Worm (Caenorhabditis elegans) whole organism, L1 larva: ENCODE data around the gene K08B5.2.

Source experiments
- C16A3.4 ChIP-seq: fragments of 150-350 bp; optimal IDR thresholded peaks from 2 replicates; lab custom pipeline; 2014; ENCODE audit warnings: missing biosample characterization, missing genetic modification characterization
- aha-1 ChIP-seq: fragments of 150-350 bp; optimal IDR thresholded peaks from 2 replicates; lab custom pipeline; 2014; ENCODE audit warnings: missing biosample characterization, missing genetic modification characterization
- alr-1 ChIP-seq: fragments of 200-800 bp; sonication (Bioruptor generic); optimal IDR thresholded peaks from 2 replicates; lab custom pipeline; 2018; ENCODE audit warnings: borderline replicate concordance, mild to moderate bottlenecking, missing genetic modification characterization, missing compliant biosample characterization
- ceh-82 ChIP-seq, 3 experiments: fragments of 150-350 bp in 1 of 3; sonication (generic microtip) in 2 of 3; optimal IDR thresholded peaks; 2 replicates each; lab custom pipeline; 2014 to 2017; ENCODE audit warnings: missing biosample characterization in 3 of 3, missing genetic modification characterization in 3 of 3
- ceh-88 ChIP-seq: fragments of 200-800 bp; sonication (Bioruptor generic); IDR thresholded peaks from 2 replicates; pipeline ENCODE4 v1.3.6; 2022; ENCODE audit warnings: missing genetic modification characterization, missing compliant biosample characterization
- ceh-90 ChIP-seq: sonication (generic microtip); optimal IDR thresholded peaks from 2 replicates; lab custom pipeline; 2016; ENCODE audit warnings: missing genetic modification characterization, missing compliant biosample characterization
- dpl-1 ChIP-seq, 3 experiments: fragments of 150-350 bp in 2 of 3; sonication (generic microtip) in 1 of 3; optimal IDR thresholded peaks; 2 replicates each; lab custom pipeline; 2014 to 2017; ENCODE audit warnings: missing biosample characterization in 3 of 3, missing genetic modification characterization in 3 of 3, missing genetic modification reagents in 3 of 3
- efl-1 ChIP-seq, 4 experiments: fragments of 150-350 bp; optimal IDR thresholded peaks in 3 of 4; peaks in 1 of 4; 1 replicate in 1 of 4; 2 replicates in 3 of 4; lab custom pipeline; 2014; ENCODE audit warnings: missing biosample characterization in 2 of 4, missing genetic modification characterization in 2 of 4, missing genetic modification reagents in 2 of 4
- egl-13 ChIP-seq: sonication (generic microtip); optimal IDR thresholded peaks from 2 replicates; lab custom pipeline; 2016; ENCODE audit warnings: missing genotype, missing genetic modification reagents, missing genetic modification characterization, missing compliant biosample characterization
- elt-2 ChIP-seq: sonication (generic microtip); optimal IDR thresholded peaks from 2 replicates; lab custom pipeline; 2016; ENCODE audit warnings: missing genetic modification characterization, mild to moderate bottlenecking, inconsistent platforms, missing compliant biosample characterization, missing genetic modification reagents
- ets-5 ChIP-seq: fragments of 200-800 bp; sonication (Bioruptor generic); IDR thresholded peaks from 2 replicates; pipeline ENCODE4 v1.3.6; 2022; ENCODE audit warnings: missing genetic modification characterization, missing compliant biosample characterization
- fkh-10 ChIP-seq: sonication (generic microtip); optimal IDR thresholded peaks from 2 replicates; lab custom pipeline; 2017; ENCODE audit warnings: missing biosample characterization, missing genetic modification reagents, missing genetic modification characterization
- fkh-8 ChIP-seq: sonication (generic microtip); optimal IDR thresholded peaks from 2 replicates; lab custom pipeline; 2016; ENCODE audit warnings: mild to moderate bottlenecking, missing genetic modification characterization, missing compliant biosample characterization
- hlh-17 ChIP-seq: fragments of 200-800 bp; sonication (Bioruptor generic); optimal IDR thresholded peaks from 2 replicates; lab custom pipeline; 2018; ENCODE audit warnings: missing genetic modification characterization, mild to moderate bottlenecking, missing compliant biosample characterization, moderate library complexity, borderline replicate concordance
- hlh-4 ChIP-seq: sonication (generic microtip); optimal IDR thresholded peaks from 2 replicates; lab custom pipeline; 2016; ENCODE audit warnings: mild to moderate bottlenecking, missing genetic modification characterization, missing compliant biosample characterization
- hpl-2 ChIP-seq: fragments of 150-350 bp; optimal IDR thresholded peaks from 2 replicates; lab custom pipeline; 2014; ENCODE audit warnings: missing biosample characterization, missing genetic modification reagents, missing genetic modification characterization
- isw-1 ChIP-seq: fragments of 200-800 bp; sonication (Bioruptor generic); IDR thresholded peaks from 2 replicates; pipeline ENCODE4 v1.3.6; 2022; ENCODE audit warnings: missing genetic modification characterization, missing compliant biosample characterization
- jun-1 ChIP-seq: fragments of 150-350 bp; optimal IDR thresholded peaks from 2 replicates; lab custom pipeline; 2014; ENCODE audit warnings: missing biosample characterization, missing genetic modification reagents, missing genetic modification characterization
- lin-13 ChIP-seq: fragments of 150-350 bp; optimal IDR thresholded peaks from 2 replicates; lab custom pipeline; 2014; ENCODE audit warnings: missing biosample characterization, missing genetic modification reagents, missing genetic modification characterization
- lin-14 ChIP-seq: fragments of 200-800 bp; sonication (Bioruptor generic); optimal IDR thresholded peaks from 2 replicates; lab custom pipeline; 2018; ENCODE audit warnings: mild to moderate bottlenecking, missing genetic modification characterization, moderate library complexity, missing compliant biosample characterization
- lin-15B ChIP-seq: fragments of 150-350 bp; sonication (generic microtip); optimal IDR thresholded peaks from 3 replicates; lab custom pipeline; 2014; ENCODE audit warnings: missing biosample characterization, missing genetic modification characterization
- lin-35 ChIP-seq, 2 experiments: fragments of 150-350 bp; optimal IDR thresholded peaks; 2 replicates each; lab custom pipeline; 2014; ENCODE audit warnings: missing biosample characterization in 2 of 2, missing genetic modification characterization in 2 of 2, missing genetic modification reagents in 2 of 2
- lir-3 ChIP-seq: sonication (generic microtip); optimal IDR thresholded peaks from 2 replicates; lab custom pipeline; 2016; ENCODE audit warnings: mild to moderate bottlenecking, missing genetic modification characterization, moderate library complexity, missing compliant biosample characterization; ENCODE audit not compliant: poor library complexity
- mdl-1 ChIP-seq, 2 experiments: fragments of 150-350 bp; optimal IDR thresholded peaks; 2 replicates each; lab custom pipeline; 2014 to 2017; ENCODE audit warnings: missing biosample characterization in 2 of 2, missing genetic modification characterization in 2 of 2, inconsistent platforms in 1 of 2
- mef-2 ChIP-seq: fragments of 150-350 bp; optimal IDR thresholded peaks from 2 replicates; lab custom pipeline; 2014; ENCODE audit warnings: missing biosample characterization, missing genetic modification characterization
- nhr-19 ChIP-seq: fragments of 200-800 bp; sonication (Bioruptor generic); conservative IDR thresholded peaks from 2 replicates; pipeline ENCODE4 v1.3.6; 2022; ENCODE audit warnings: missing genetic modification characterization, missing compliant biosample characterization
- nhr-20 ChIP-seq: sonication (generic microtip); optimal IDR thresholded peaks from 2 replicates; lab custom pipeline; 2016; ENCODE audit warnings: mild to moderate bottlenecking, missing genetic modification characterization, missing compliant biosample characterization
- nhr-237 ChIP-seq: fragments of 150-350 bp; optimal IDR thresholded peaks from 2 replicates; lab custom pipeline; 2014; ENCODE audit warnings: missing biosample characterization, missing genetic modification characterization
- nhr-28 ChIP-seq: fragments of 150-350 bp; optimal IDR thresholded peaks from 2 replicates; lab custom pipeline; 2014; ENCODE audit warnings: missing biosample characterization, missing genetic modification characterization
- nhr-47 ChIP-seq: sonication (generic microtip); optimal IDR thresholded peaks from 2 replicates; lab custom pipeline; 2016; ENCODE audit warnings: mild to moderate bottlenecking, missing genetic modification characterization, moderate library complexity, missing compliant biosample characterization
- nhr-77 ChIP-seq: fragments of 150-350 bp; optimal IDR thresholded peaks from 2 replicates; lab custom pipeline; 2014; ENCODE audit warnings: missing biosample characterization, missing genetic modification characterization
- nhr-84 ChIP-seq: sonication (generic microtip); optimal IDR thresholded peaks from 2 replicates; lab custom pipeline; 2017; ENCODE audit warnings: missing biosample characterization, missing genetic modification characterization
- nhr-85 ChIP-seq: sonication (generic microtip); peaks from one replicate; lab custom pipeline; 2016; ENCODE audit warnings: missing genetic modification characterization, inconsistent platforms, missing compliant biosample characterization
- nhr-90 ChIP-seq: sonication (generic microtip); optimal IDR thresholded peaks from 2 replicates; lab custom pipeline; 2016; ENCODE audit warnings: mild to moderate bottlenecking, missing genetic modification characterization, missing compliant biosample characterization; ENCODE audit not compliant: poor library complexity
- rnt-1 ChIP-seq: sonication (generic microtip); optimal IDR thresholded peaks from 2 replicates; lab custom pipeline; 2016; ENCODE audit warnings: mild to moderate bottlenecking, missing genetic modification characterization, moderate library complexity, missing compliant biosample characterization
- skn-1 ChIP-seq: fragments of 150-350 bp; optimal IDR thresholded peaks from 2 replicates; lab custom pipeline; 2014; ENCODE audit warnings: missing biosample characterization, missing genetic modification characterization
- sptf-1 ChIP-seq: fragments of 150-350 bp; optimal IDR thresholded peaks from 2 replicates; lab custom pipeline; 2014; ENCODE audit warnings: missing biosample characterization, missing genetic modification characterization
- swsn-7 ChIP-seq: sonication (generic microtip); optimal IDR thresholded peaks from 2 replicates; lab custom pipeline; 2016; ENCODE audit warnings: missing genetic modification characterization, missing compliant biosample characterization
- unc-130 ChIP-seq: fragments of 150-350 bp; optimal IDR thresholded peaks from 2 replicates; lab custom pipeline; 2017; ENCODE audit warnings: missing biosample characterization, missing genetic modification characterization, inconsistent platforms
- unc-62 ChIP-seq: fragments of 150-350 bp; optimal IDR thresholded peaks from 2 replicates; lab custom pipeline; 2014; ENCODE audit warnings: missing biosample characterization, missing genetic modification reagents, missing genetic modification characterization
- xbp-1 ChIP-seq: sonication (generic microtip); optimal IDR thresholded peaks from 2 replicates; lab custom pipeline; 2016; ENCODE audit warnings: missing genetic modification characterization, missing compliant biosample characterization
- ztf-11 ChIP-seq, 2 experiments: sonication (generic microtip); optimal IDR thresholded peaks; 2 replicates each; lab custom pipeline; 2016 to 2017; ENCODE audit warnings: missing genetic modification characterization in 2 of 2, missing biosample characterization in 1 of 2, missing compliant biosample characterization in 1 of 2
- ztf-4 ChIP-seq: fragments of 150-350 bp; optimal IDR thresholded peaks from 2 replicates; lab custom pipeline; 2014; ENCODE audit warnings: missing biosample characterization, missing genetic modification characterization

The K08B5.2 gene

ce11 chrX:16551318-16551717 lies 2.4 kb downstream of the K08B5.2 start (continued):
- TF ChIP-seq mdl-1 (tag; optimal IDR thresholded peaks at IDR 0.05; lab: Kevin White, UChicago) (peak in 1 of 2 experiments; percentile 30), dpl-1 (GFP tag; optimal IDR thresholded peaks at IDR 0.05; lab: Kevin White, UChicago) (no peak), mef-2 (tag; lab: Kevin White, UChicago) (no peak), lin-14 (GFP tag; lab: Kevin White, UChicago) (peak; percentile 20), fkh-10 (GFP tag; lab: Kevin White, UChicago) (no peak), hlh-17 (no peak), unc-130 (tag; lab: Kevin White, UChicago) (no peak), ceh-90 (tag; lab: Kevin White, UChicago) (no peak), unc-62 (GFP tag; lab: Kevin White, UChicago) (no peak), rnt-1 (tag; lab: Kevin White, UChicago) (peak; percentile 48), nhr-47 (tag; lab: Kevin White, UChicago) (peak; percentile 34), ets-5 (GFP tag; lab: Robert Waterston, UW) (no peak), swsn-7 (tag; lab: Kevin White, UChicago) (peak; percentile 25), ceh-88 (GFP tag; lab: Robert Waterston, UW) (no peak), skn-1 (tag; lab: Kevin White, UChicago) (peak; percentile 20), ztf-4 (tag; lab: Kevin White, UChicago) (no peak)

DNA sequence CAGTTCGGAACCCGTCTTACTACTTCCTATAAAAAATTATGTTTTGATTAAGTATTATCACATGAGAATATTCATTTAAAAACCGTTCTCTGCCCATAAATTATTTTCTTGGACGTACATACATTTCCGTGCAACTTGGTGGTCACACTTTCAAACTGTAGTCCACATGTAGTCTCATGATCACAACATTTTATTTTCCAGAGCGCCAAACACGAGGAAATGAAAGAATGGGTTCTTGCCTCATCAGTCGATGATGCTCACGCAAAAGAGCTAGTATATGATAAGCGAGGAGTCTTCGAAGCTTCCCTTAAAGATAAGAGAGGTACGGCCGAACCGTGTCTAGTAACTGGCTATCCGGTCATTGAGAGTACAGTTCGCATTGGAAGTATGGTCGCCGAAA lies 3.1 kb downstream of the K08B5.2 start:
- no peak for TF ChIP-seq lin-13
- peak; percentile 86 for TF ChIP-seq elt-2 (tag; lab: Kevin White, UChicago)
- TF ChIP-seq nhr-90, result peak; percentile 18
- peak; percentile 34 for TF ChIP-seq nhr-20 (tag; lab: Kevin White, UChicago)
- no peak for TF ChIP-seq efl-1 (optimal IDR thresholded peaks at IDR 0.05; lab: Kevin White, UChicago)
- no peak for TF ChIP-seq efl-1 (GFP tag; optimal IDR thresholded peaks at IDR 0.05 in 1 of 2; lab: Kevin White, UChicago)
- TF ChIP-seq hpl-2 (GFP tag; lab: Kevin White, UChicago), result no peak
- no peak for TF ChIP-seq hlh-4 (tag; lab: Kevin White, UChicago)
- no peak for TF ChIP-seq nhr-237 (tag; lab: Kevin White, UChicago)
- TF ChIP-seq lin-35 (GFP tag; optimal IDR thresholded peaks at IDR 0.05; lab: Kevin White, UChicago), result peak in 1 of 2 experiments; percentile 21
- no peak for TF ChIP-seq jun-1 (tag; lab: Kevin White, UChicago)
- TF ChIP-seq sptf-1 (tag; lab: Kevin White, UChicago), result no peak
- no peak for TF ChIP-seq isw-1 (GFP tag; lab: Robert Waterston, UW)
- no peak for TF ChIP-seq xbp-1 (tag; lab: Kevin White, UChicago)
- TF ChIP-seq lir-3 (tag; lab: Kevin White, UChicago), result no peak
- TF ChIP-seq mdl-1 (tag; optimal IDR thresholded peaks at IDR 0.05; lab: Kevin White, UChicago), result no peak
- no peak for TF ChIP-seq nhr-85 (tag; lab: Kevin White, UChicago)
- TF ChIP-seq lin-14 (GFP tag; lab: Kevin White, UChicago), result peak; percentile 16
- TF ChIP-seq egl-13 (tag; lab: Kevin White, UChicago), result no peak
- no peak for TF ChIP-seq ceh-82 (tag; optimal IDR thresholded peaks at IDR 0.05; lab: Kevin White, UChicago)
- no peak for TF ChIP-seq mef-2 (tag; lab: Kevin White, UChicago)
- 0 out of 2 replicates have a peak, but pooled peaks have one; percentile 10 for TF ChIP-seq nhr-19

- TF ChIP-seq nhr-84 (tag; lab: Kevin White, UChicago), result no peak
- TF ChIP-seq nhr-77, result no peak
- no peak for TF ChIP-seq lin-13
- no peak for TF ChIP-seq lin-35 (GFP tag; optimal IDR thresholded peaks at IDR 0.05; lab: Kevin White, UChicago)
- no peak for TF ChIP-seq unc-62 (GFP tag; lab: Kevin White, UChicago)
- no peak for TF ChIP-seq lin-15B (tag; lab: Kevin White, UChicago)
- TF ChIP-seq ceh-88 (GFP tag; lab: Robert Waterston, UW), result no peak
- TF ChIP-seq alr-1 (tag; lab: Kevin White, UChicago), result no peak
- no peak for TF ChIP-seq fkh-8
- no peak for TF ChIP-seq C16A3.4 (tag; lab: Kevin White, UChicago)
- TF ChIP-seq sptf-1 (tag; lab: Kevin White, UChicago), result no peak
- no peak for TF ChIP-seq hlh-4 (tag; lab: Kevin White, UChicago)
- no peak for TF ChIP-seq ztf-11 (tag; optimal IDR thresholded peaks at IDR 0.05; lab: Kevin White, UChicago)
- no peak for TF ChIP-seq aha-1
- TF ChIP-seq lin-14 (GFP tag; lab: Kevin White, UChicago), result no peak
- no peak for TF ChIP-seq nhr-28 (tag; lab: Kevin White, UChicago)
These were observed 5.4 kb downstream of the K08B5.2 start for ce11 chrX:16548290-16548689.
